Worm (Caenorhabditis elegans) whole organism, L4 larva: ENCODE results near the gene mnk-1.

Source experiments
- fos-1 ChIP-seq: fragments of 150-350 bp; optimal IDR thresholded peaks from 2 replicates; lab custom pipeline; 2014; ENCODE audit warnings: missing biosample characterization, missing genetic modification characterization
- lin-39 ChIP-seq: fragments of 150-350 bp; optimal IDR thresholded peaks from 2 replicates; lab custom pipeline; 2014; ENCODE audit warnings: missing biosample characterization, missing genetic modification reagents, missing genetic modification characterization
- nhr-77 ChIP-seq: fragments of 150-350 bp; optimal IDR thresholded peaks from 2 replicates; lab custom pipeline; 2014; ENCODE audit warnings: missing biosample characterization, missing genetic modification characterization
- rbr-2 ChIP-seq: sonication (generic microtip); optimal IDR thresholded peaks from 2 replicates; lab custom pipeline; 2016; ENCODE audit warnings: missing genotype, missing genetic modification characterization, missing compliant biosample characterization

DNA sequence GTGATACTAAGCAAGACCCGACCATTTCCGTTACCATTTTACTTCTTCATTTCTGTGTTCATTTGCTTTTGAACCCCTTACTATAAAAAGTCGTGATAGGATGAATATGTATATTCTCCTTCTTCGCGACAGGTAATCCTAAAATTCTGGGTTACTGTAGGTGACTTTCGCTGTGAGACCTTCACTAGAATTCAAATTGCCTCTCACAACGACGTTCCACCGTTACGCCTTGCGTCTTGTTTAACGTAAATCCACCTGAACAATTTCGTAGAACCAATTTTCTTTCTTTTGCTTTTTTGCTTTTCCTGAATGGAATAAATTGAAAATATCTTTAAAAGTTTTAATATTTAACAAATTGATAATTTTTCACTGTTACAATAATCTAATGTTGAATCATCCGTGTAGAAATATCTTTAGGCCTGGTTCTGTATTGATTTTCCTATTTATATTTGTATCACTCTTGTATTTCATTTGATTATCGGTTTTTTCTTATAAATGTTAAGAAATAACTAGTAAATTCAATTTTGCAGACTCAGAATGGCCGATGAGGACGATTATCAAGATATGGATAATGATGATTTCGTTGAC is 24.1 kb upstream of the mnk-1 start, which contains the start of gene rpb-6:
- TF ChIP-seq nhr-77 (tag; lab: Kevin White, UChicago) (no peak), fos-1 (tag; lab: Kevin White, UChicago) (no peak), rbr-2 (no peak), lin-39 (tag; lab: Kevin White, UChicago) (no peak)
